Fruit fly (Drosophila melanogaster): ENCODE measurements around the gene SP555.

DNA sequence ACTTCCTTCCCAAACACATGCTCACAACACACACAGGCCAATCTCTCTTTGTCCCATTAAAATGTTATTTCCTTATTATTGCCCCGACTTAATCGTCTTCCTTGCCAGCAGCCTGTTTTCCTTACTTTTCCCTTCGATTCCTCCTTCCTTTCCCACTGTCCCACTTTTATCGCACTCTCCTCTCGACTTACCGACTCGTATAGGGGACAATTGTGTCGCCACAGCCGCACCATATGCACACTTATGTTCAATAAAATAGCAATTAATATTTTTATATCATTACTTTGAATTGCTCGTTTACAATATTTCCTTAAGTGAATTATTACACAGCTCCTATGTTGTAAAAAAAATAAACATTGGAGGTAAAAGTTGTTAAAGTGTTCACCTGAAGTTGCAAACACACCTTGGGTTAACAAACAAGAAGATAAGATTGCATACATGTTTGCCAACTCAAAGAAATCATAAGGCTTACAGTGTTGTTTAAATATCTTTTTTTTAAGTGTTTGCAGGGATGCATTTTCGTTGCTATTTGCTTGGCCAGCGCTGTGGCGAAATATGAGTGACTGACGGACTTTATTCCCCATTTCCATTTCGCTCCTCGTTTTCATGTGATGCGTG is 49.5 kb downstream of the SP555 start:
- TF ChIP-seq CG4496 (GFP tag; IDR thresholded peaks at IDR 0.05) (peak; percentile 81), gl (tag; optimal IDR thresholded peaks at IDR 0.05) (peak; percentile 72), D1 (tag; optimal IDR thresholded peaks at IDR 0.05) (peak; percentile 76), CG15710 (tag; optimal IDR thresholded peaks at IDR 0.05) (peak; percentile 85), Snoo (tag; optimal IDR thresholded peaks at IDR 0.05) (peak; percentile 84), fd96Ca (GFP tag; IDR thresholded peaks at IDR 0.05) (peak; percentile 69; the same call in 2 of the 3 replicates), CG8301 (tag; optimal IDR thresholded peaks at IDR 0.05) (peak; percentile 83)
